Fruit fly (Drosophila melanogaster) whole organism: ENCODE results near the gene CG1544.
A peak's percentile ranks its signal among the peaks of the same experiment; 100 is the strongest.

Experiments used
- CG8478 ChIP-seq: fragments of >200 bp; optimal IDR thresholded peaks from 2 replicates; lab custom pipeline; 2018; ENCODE audit warnings: inconsistent platforms
- Dll ChIP-seq: fragments of >200 bp; optimal IDR thresholded peaks from 2 replicates; lab custom pipeline; 2017
- EcR ChIP-seq, 2 experiments: fragments of >200 bp; optimal IDR thresholded peaks; 2 replicates each; lab custom pipeline; 2017; ENCODE audit warnings: missing biosample characterization in 2 of 2, missing genetic modification characterization in 2 of 2, missing genetic modification reagents in 2 of 2
- pan ChIP-seq: fragments of >200 bp; optimal IDR thresholded peaks from 2 replicates; lab custom pipeline; 2017
- psq ChIP-seq: fragments of >200 bp; optimal IDR thresholded peaks from 2 replicates; lab custom pipeline; 2017
- usp ChIP-seq: fragments of >200 bp; optimal IDR thresholded peaks from 2 replicates; lab custom pipeline; 2017; ENCODE audit warnings: missing biosample characterization, missing genetic modification characterization, mixed read lengths

The CG1544 gene

DNA sequence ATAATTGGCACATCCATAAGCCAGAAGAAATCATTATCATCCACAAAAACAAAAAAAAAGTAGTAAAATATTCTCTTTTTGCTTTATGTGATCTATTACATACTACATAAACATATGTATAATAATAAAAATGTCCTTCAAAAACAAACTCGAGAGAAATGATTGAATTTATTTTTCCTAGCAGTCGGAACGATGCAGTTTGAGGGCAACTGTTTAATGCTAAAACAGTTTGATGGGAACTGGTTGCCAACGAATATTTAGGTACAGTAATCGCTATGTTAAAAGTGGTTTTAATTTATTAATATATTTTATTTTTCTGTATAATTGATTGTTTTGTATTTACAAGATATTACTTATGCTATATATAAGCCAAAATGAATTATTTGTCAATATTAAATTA, 34.4 kb downstream of the CG1544 start:
- TF ChIP-seq psq (lab: Kevin White, UChicago) (no peak), usp (no peak), CG8478 (lab: Kevin White, UChicago) (no peak), EcR (GFP tag; optimal IDR thresholded peaks at IDR 0.05; lab: Kevin White, UChicago) (no peak), pan (lab: Kevin White, UChicago) (no peak), Dll (lab: Kevin White, UChicago) (no peak)

DNA sequence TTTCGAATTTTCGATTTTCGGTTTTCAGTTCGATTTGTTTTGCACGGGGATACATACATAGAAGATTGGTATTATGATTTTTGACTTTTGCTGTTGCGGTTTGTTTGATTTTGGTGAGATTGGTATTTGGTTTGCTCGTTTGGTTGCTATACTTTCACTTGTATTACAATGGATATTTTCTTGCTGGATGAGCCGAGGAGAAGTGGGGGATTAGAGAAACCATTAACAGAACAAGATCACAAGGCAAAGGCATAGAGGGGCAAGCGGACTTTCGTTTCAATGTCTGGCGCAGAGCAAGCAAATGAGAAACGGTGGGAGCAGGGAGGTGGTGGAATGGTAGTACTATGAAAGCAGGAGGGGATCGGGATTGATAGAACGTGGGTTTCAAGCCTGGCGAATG, 35.5 kb downstream of the CG1544 start, which contains the start of gene CG15563:
Gene CG15563, minus strand, starts transcription at position 101 of the 400 bp plus-strand sequence.
- TF ChIP-seq usp: no peak
- TF ChIP-seq psq (lab: Kevin White, UChicago): no peak
- no peak for TF ChIP-seq EcR (GFP tag; optimal IDR thresholded peaks at IDR 0.05; lab: Kevin White, UChicago)

DNA sequence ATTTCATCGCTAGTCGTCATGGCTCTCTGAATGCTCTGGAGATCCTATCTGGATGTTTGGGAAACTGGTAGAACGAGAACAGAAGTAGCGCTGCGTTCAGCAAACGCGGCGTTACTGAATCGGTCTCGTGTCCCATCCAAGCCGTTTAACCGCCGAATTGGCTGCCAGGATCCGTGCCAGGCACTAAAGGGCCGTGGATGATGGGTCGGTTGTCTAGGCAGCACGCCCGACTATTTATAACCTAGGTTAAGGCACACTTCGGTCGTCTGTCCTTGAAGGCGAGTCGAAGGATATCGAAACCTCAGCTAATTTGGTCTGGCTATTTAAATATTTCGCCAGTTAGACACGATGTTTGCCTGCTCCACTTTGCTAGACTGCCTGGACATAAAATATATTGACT, 38.5 kb downstream of the CG1544 start, which contains the start of gene CG15564:
Gene CG15564, minus strand, starts transcription at position 101 of the 400 bp plus-strand sequence.
- TF ChIP-seq Dll (lab: Kevin White, UChicago) (no peak), usp (no peak), EcR (GFP tag; optimal IDR thresholded peaks at IDR 0.05; lab: Kevin White, UChicago) (no peak), pan (lab: Kevin White, UChicago) (no peak), psq (lab: Kevin White, UChicago) (no peak), CG8478 (lab: Kevin White, UChicago) (no peak)

DNA sequence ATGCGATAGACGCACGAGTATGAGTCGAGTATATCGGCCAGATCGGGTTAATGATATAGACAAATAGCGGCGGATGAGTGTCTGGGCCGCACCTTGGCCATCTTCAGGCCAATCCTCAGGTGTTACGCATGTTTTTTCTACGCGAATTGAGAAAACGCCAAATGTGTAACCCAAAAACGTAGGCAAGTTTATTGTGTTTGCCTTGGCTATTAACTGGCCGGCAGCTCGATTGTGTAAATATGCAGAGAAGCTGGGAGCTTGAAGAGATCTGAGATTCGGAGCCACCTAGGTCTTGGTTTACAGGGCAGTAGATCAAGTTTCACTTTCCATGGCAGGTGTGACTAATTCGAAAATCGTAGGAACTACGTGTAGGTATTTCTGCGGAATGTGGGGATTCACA, 43.3 kb downstream of the CG1544 start:
- TF ChIP-seq pan (lab: Kevin White, UChicago) (no peak), usp (no peak), Dll (lab: Kevin White, UChicago) (no peak), psq (lab: Kevin White, UChicago) (no peak), CG8478 (lab: Kevin White, UChicago) (no peak), EcR (GFP tag; optimal IDR thresholded peaks at IDR 0.05; lab: Kevin White, UChicago) (no peak)

DNA sequence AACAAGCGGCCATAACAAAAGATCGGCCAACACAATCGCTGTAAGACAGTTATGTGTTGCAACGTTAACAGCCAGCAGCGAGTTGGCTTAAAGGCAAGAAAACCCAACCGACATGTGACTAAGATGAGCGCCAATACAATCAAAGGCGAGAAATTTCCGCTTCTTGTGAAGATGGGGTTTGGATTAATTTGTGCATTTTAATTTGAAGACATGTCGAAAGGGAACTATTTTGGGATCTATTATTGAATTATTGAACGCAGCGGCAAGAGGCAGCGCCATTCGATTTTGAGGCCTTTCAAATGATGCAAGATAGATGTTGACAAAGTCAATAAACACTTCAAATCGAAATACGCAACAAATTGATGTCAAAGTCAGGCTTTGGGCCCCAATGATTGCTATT, 44.4 kb downstream of the CG1544 start:
- no peak for TF ChIP-seq usp
- no peak for TF ChIP-seq psq (lab: Kevin White, UChicago)
- TF ChIP-seq CG8478 (lab: Kevin White, UChicago): no peak
- no peak for TF ChIP-seq Dll (lab: Kevin White, UChicago)
- no peak for TF ChIP-seq pan (lab: Kevin White, UChicago)
- no peak for TF ChIP-seq EcR (GFP tag; optimal IDR thresholded peaks at IDR 0.05; lab: Kevin White, UChicago)

DNA sequence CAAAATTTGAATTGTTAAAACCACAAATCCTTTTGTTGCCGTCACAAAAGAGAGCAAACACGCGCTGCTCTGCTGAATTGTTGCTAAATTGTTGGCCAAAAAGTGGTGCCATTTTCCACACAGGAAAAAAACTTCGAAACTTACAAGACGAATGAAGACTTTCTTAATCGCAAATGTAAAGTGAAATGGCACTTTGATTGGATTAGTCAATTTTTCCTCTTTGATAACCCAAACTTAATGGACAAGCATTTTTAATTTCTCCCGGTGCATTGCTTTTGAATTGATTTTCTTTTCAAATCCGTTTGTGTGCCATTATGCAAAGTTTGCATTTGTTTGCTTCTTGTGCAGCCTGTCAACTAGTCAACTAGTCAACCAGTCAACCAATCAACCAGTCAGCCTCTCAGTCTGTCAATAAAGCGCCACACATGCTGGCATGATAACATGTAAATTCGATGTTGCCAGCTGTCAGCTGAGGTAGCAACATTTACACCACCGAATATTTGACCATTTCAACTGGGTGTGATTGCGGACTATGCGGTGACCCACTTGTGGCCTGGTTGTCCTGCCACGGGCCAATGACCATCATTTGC, 46.5 kb downstream of the CG1544 start:
- no peak for TF ChIP-seq CG8478 (lab: Kevin White, UChicago)
- no peak for TF ChIP-seq usp
- no peak for TF ChIP-seq Dll (lab: Kevin White, UChicago)
- no peak for TF ChIP-seq pan (lab: Kevin White, UChicago)
- TF ChIP-seq EcR (GFP tag; optimal IDR thresholded peaks at IDR 0.05; lab: Kevin White, UChicago): no peak
- no peak for TF ChIP-seq psq (lab: Kevin White, UChicago)

DNA sequence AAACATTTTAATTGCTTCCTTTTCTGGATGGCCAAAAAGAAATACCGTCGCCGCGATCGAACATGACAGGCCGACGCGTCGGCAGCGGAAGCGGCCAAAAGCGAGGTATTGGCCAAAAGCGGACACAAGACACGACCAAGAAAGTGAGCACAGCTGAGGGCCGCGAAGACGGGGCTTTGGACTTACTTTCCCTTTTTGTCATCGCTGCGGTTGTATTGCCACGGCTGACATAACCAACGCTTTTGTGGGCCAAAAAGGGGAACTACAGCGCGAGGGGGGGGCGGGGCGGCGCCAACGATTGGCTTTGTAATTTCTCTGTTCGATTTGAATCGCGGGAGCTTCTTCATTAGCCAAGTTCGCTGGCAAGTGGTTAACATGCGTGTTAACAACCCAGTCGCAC, 49.1 kb downstream of the CG1544 start:
- no peak for TF ChIP-seq CG8478 (lab: Kevin White, UChicago)
- no peak for TF ChIP-seq Dll (lab: Kevin White, UChicago)
- no peak for TF ChIP-seq pan (lab: Kevin White, UChicago)
- no peak for TF ChIP-seq usp
- TF ChIP-seq psq (lab: Kevin White, UChicago): no peak
- TF ChIP-seq EcR (GFP tag; optimal IDR thresholded peaks at IDR 0.05; lab: Kevin White, UChicago): no peak

DNA sequence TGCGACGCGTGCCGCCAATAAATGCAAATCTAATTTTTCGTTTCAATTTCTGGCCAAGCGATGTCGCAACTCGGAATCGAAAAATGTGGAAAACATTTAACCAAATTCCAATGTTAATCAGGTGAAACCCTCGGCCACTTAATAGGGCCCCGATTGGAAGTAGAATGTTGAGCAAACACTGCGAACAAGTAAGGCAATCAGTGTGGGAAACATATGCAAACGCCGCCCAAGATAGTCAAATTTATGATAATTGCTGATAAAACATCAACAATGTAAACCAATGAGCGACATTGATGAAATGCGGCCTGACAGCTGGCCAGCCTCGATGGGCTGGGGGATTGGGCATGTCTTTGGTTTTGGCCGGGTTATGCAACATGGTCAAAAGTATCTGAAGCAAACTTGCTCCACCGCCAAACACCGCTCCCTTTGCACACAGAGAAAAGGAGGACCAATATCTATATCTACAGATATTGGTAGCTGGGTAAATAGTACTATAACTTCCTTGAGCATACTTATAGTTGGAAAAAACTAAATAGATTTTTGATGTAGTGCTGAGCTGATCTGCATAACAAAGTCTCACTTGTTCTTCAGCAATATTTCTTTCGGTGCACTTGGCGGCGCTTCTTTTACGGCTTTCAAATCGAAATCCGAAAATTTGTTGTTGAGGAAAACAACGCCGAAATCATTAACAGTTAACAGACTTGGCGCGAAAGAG, 50.7 kb downstream of the CG1544 start:
- TF ChIP-seq psq (lab: Kevin White, UChicago) (no peak), usp (no peak), EcR (GFP tag; optimal IDR thresholded peaks at IDR 0.05; lab: Kevin White, UChicago) (no peak), CG8478 (lab: Kevin White, UChicago) (no peak), pan (lab: Kevin White, UChicago) (no peak), Dll (lab: Kevin White, UChicago) (no peak)

dm6 chr3R:31248245-31248644, 51.5 kb downstream of the CG1544 start:
- TF ChIP-seq pan (lab: Kevin White, UChicago) (no peak), psq (lab: Kevin White, UChicago) (no peak), usp (no peak), EcR (GFP tag; optimal IDR thresholded peaks at IDR 0.05; lab: Kevin White, UChicago) (no peak), Dll (lab: Kevin White, UChicago) (no peak), CG8478 (lab: Kevin White, UChicago) (no peak)

- TF ChIP-seq CG8478 (lab: Kevin White, UChicago) (no peak), EcR (GFP tag; optimal IDR thresholded peaks at IDR 0.05; lab: Kevin White, UChicago) (no peak)
These were observed 53.8 kb downstream of the CG1544 start for dm6 chr3R:31250426-31251034.

DNA sequence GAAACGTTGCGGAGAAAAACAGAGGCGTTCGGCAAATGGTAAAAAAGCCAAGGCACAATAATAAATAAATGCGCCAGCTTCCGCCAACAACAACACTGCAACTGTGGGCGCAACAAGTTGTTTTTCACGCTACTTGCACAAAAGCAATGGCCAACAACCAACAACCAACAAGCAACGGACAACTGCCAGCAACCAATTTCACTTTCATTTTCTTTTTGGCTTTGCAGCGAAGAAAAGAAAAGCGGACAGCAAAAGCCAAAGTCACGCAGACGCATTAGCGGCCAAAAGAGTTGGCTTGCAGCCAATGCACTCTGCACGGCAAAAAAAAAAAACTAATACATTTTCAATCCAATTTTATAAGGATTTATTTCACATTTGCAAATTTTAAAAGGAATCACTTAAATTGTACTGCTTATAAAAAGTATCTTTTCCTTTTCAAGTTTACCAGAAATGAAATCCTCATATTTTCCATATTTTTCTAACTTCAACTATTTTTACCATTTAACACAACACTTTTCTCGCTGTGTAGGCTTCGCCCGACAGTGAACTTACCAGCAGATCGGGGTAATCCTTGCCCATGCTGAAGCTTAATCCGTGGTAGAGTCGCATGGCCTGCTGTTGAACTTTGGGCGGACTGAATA, 54.5 kb downstream of the CG1544 start:
- TF ChIP-seq CG8478 (lab: Kevin White, UChicago) (no peak), usp (no peak), EcR (GFP tag; optimal IDR thresholded peaks at IDR 0.05; lab: Kevin White, UChicago) (peak in 1 of 2 experiments; percentile 18)
